Worm (Caenorhabditis elegans): Measurements from ENCODE around the gene C44C10.15.
A peak's percentile ranks its signal among the peaks of the same experiment; 100 is the strongest.

C44C10.15 gene

ce11 chrX:11727761-11728160 lies 27.6 kb upstream of the C44C10.15 start, which contains the start of the genes gst-42 and D1053.2 (continued):
- TF ChIP-seq nhr-12 (tag; optimal IDR thresholded peaks at IDR 0.05) = no peak
- TF ChIP-seq ztf-11 (tag; optimal IDR thresholded peaks at IDR 0.05) = no peak
- TF ChIP-seq elt-1 (tag; optimal IDR thresholded peaks at IDR 0.05) = no peak
- no peak for TF ChIP-seq nhr-11 (tag; optimal IDR thresholded peaks at IDR 0.05)
- TF ChIP-seq snpc-4 (tag; optimal IDR thresholded peaks at IDR 0.05) = no peak
- no peak for TF ChIP-seq Y55F3AM.14 (GFP tag; optimal IDR thresholded peaks at IDR 0.05)
- TF ChIP-seq C34F6.9 (tag; optimal IDR thresholded peaks at IDR 0.05) = no peak

- TF ChIP-seq elt-1 (tag; optimal IDR thresholded peaks at IDR 0.05) (peak; percentile 93), mbf-1 (tag; optimal IDR thresholded peaks at IDR 0.05) (no peak), sma-9 (GFP tag; optimal IDR thresholded peaks at IDR 0.05) (peak; percentile 33), sma-9 (tag; optimal IDR thresholded peaks at IDR 0.05) (no peak), blmp-1 (tag; optimal IDR thresholded peaks at IDR 0.05; ENCODE audit: insufficient read depth) (no peak), mab-5 (tag; optimal IDR thresholded peaks at IDR 0.05) (no peak), ceh-16 (tag; optimal IDR thresholded peaks at IDR 0.05) (peak; percentile 66)
Measured at ce11 chrX:11726450-11726849, 26.3 kb upstream of the C44C10.15 start.

DNA sequence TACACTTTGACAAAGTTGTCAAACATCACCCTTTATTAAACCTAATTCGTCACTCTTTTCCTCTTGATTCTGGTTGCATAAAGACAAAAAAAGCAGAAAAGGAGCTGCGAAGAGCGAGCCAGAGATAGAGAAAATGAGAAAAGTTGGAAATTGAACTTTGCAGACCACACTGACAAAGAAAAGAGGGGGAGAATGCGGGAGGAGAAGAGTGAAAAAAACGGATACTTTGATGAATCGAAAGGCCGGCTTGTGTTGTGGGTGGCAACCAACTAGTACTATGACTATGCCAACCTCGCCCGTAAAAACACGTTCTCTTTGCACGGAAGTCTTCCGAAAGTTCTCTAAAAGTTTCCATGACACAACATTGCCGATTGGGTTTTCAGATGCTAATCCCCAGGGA lies 25.5 kb upstream of the C44C10.15 start:
- TF ChIP-seq nhr-129 (tag; optimal IDR thresholded peaks at IDR 0.05) (peak; percentile 27), mdl-1 (tag; optimal IDR thresholded peaks at IDR 0.05) (no peak)

DNA sequence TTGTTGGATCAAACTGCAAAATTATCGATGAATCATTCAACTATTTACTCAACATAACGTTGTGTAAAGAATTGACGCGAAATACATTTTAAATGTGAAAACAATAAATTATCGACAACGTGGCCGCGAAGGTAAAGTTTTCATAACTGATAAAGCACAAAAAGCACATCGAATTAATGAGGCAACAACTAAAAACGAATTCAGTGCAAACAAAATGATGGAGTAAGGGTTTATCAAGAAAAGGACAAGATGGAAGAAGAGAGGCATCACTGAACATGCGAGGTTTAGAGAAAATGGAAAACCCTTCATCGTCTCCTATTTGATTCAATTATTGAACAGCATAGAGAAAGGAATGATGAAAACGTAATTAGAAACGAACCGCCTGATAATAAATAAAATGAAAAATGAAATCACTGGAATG lies 23.6 kb upstream of the C44C10.15 start, which contains the start of gene D1053.4:
Gene D1053.4 (minus strand): TSS at position 20 of the 421 bp plus-strand sequence.
- TF ChIP-seq ZK546.5 (tag; optimal IDR thresholded peaks at IDR 0.05) (no peak), mab-5 (tag; optimal IDR thresholded peaks at IDR 0.05) (no peak), nhr-23 (tag; optimal IDR thresholded peaks at IDR 0.05) (no peak), unc-62 (GFP tag; optimal IDR thresholded peaks at IDR 0.05) (no peak), lsy-2 (tag; optimal IDR thresholded peaks at IDR 0.05) (no peak), elt-3 (tag; optimal IDR thresholded peaks at IDR 0.05) (no peak), skn-1 (tag; optimal IDR thresholded peaks at IDR 0.05) (no peak), ztf-11 (tag; optimal IDR thresholded peaks at IDR 0.05) (no peak), snpc-4 (tag; optimal IDR thresholded peaks at IDR 0.05) (no peak), aly-2 (tag; optimal IDR thresholded peaks at IDR 0.05) (no peak), lin-13 (GFP tag; optimal IDR thresholded peaks at IDR 0.05) (no peak), nhr-10 (tag; optimal IDR thresholded peaks at IDR 0.05) (no peak), nhr-12 (tag; optimal IDR thresholded peaks at IDR 0.05) (no peak), nhr-237 (tag; optimal IDR thresholded peaks at IDR 0.05) (no peak), R02D3.7 (tag; optimal IDR thresholded peaks at IDR 0.05) (no peak), nhr-77 (tag; optimal IDR thresholded peaks at IDR 0.05) (no peak), lin-11 (tag; optimal IDR thresholded peaks at IDR 0.05) (no peak), peb-1 (tag; optimal IDR thresholded peaks at IDR 0.05) (no peak), nhr-11 (tag; optimal IDR thresholded peaks at IDR 0.05) (no peak), unc-39 (tag; optimal IDR thresholded peaks at IDR 0.05) (no peak), F13H6.1 (tag; optimal IDR thresholded peaks at IDR 0.05) (peak; percentile 18), unc-55 (GFP tag; optimal IDR thresholded peaks at IDR 0.05) (no peak), gmeb-1 (tag; optimal IDR thresholded peaks at IDR 0.05) (peak; percentile 8), nhr-6 (tag; optimal IDR thresholded peaks at IDR 0.05) (no peak), mdl-1 (tag; optimal IDR thresholded peaks at IDR 0.05) (peak in 1 of 2 experiments; percentile 15), sma-3 (GFP tag; optimal IDR thresholded peaks at IDR 0.05) (no peak), ceh-82 (tag; optimal IDR thresholded peaks at IDR 0.05) (no peak), Y55F3AM.14 (GFP tag; optimal IDR thresholded peaks at IDR 0.05) (no peak), dmd-4 (tag; optimal IDR thresholded peaks at IDR 0.05) (no peak), fos-1 (tag; optimal IDR thresholded peaks at IDR 0.05) (peak; percentile 85), nhr-25 (tag; optimal IDR thresholded peaks at IDR 0.05) (no peak), lin-39 (tag; optimal IDR thresholded peaks at IDR 0.05) (no peak), mbf-1 (tag; optimal IDR thresholded peaks at IDR 0.05) (no peak), ceh-16 (tag; optimal IDR thresholded peaks at IDR 0.05) (no peak), sma-9 (GFP tag; optimal IDR thresholded peaks at IDR 0.05) (peak; percentile 47), sma-9 (tag; optimal IDR thresholded peaks at IDR 0.05) (no peak), egl-27 (tag; optimal IDR thresholded peaks at IDR 0.05) (peak; percentile 22), sem-4 (tag; optimal IDR thresholded peaks at IDR 0.05) (no peak), ztf-4 (tag; optimal IDR thresholded peaks at IDR 0.05) (no peak), zag-1 (tag; optimal IDR thresholded peaks at IDR 0.05) (no peak), blmp-1 (tag; optimal IDR thresholded peaks at IDR 0.05; ENCODE audit: insufficient read depth) (no peak), crh-2 (tag; optimal IDR thresholded peaks at IDR 0.05) (peak; percentile 76), nhr-21 (tag; optimal IDR thresholded peaks at IDR 0.05) (no peak), C34F6.9 (tag; optimal IDR thresholded peaks at IDR 0.05) (no peak), ztf-1 (GFP tag; conservative IDR thresholded peaks at IDR 0.05) (no peak)
